Fruit fly (Drosophila melanogaster) whole organism, embryonic: ENCODE measurements around the gene mRpS33.
A peak's percentile ranks its signal among the peaks of the same experiment; 100 is the strongest.

Experiments
- Abd-B ChIP-seq: fragments of 200-800 bp; sonication (Bioruptor generic); optimal IDR thresholded peaks from 2 replicates; lab custom pipeline; 2018; ENCODE audit warnings: missing biosample characterization, mild to moderate bottlenecking, missing genetic modification characterization, moderate library complexity
- Adf1 ChIP-seq: fragments of 200-800 bp; sonication (Bioruptor generic); IDR thresholded peaks from 2 replicates; pipeline ENCODE4 v1.3.6; 2022; ENCODE audit warnings: missing biosample characterization, missing genetic modification characterization
- C15 ChIP-seq: fragments of 200-800 bp; sonication (Bioruptor generic); IDR thresholded peaks from 3 replicates; pipeline ENCODE4 v1.3.6; 2022; ENCODE audit warnings: missing biosample characterization, missing genetic modification characterization
- CG10267 ChIP-seq: fragments of 200-800 bp; sonication (Bioruptor generic); optimal IDR thresholded peaks from 2 replicates; lab custom pipeline; 2018; ENCODE audit warnings: missing biosample characterization, mild to moderate bottlenecking, missing genetic modification characterization, moderate library complexity
- CG10543 ChIP-seq: fragments of 200-800 bp; sonication (Bioruptor generic); optimal IDR thresholded peaks from 3 replicates; lab custom pipeline; 2017; ENCODE audit warnings: missing biosample characterization, mild to moderate bottlenecking, missing genetic modification characterization, moderate library complexity
- CG10565 ChIP-seq: fragments of 200-800 bp; sonication (Bioruptor generic); optimal IDR thresholded peaks from 3 replicates; lab custom pipeline; 2016; ENCODE audit warnings: missing biosample characterization, mild to moderate bottlenecking, missing genetic modification characterization
- CG11695 ChIP-seq: fragments of 200-800 bp; sonication (Bioruptor generic); IDR thresholded peaks from 3 replicates; pipeline ENCODE4 v1.3.6; 2022; ENCODE audit warnings: missing biosample characterization, missing genetic modification characterization
- CG12659 ChIP-seq: fragments of 200-800 bp; sonication (Bioruptor generic); optimal IDR thresholded peaks from 3 replicates; lab custom pipeline; 2017; ENCODE audit warnings: mild to moderate bottlenecking, missing biosample characterization, missing genetic modification reagents, missing genetic modification characterization
- CG13123 ChIP-seq: fragments of 200-800 bp; sonication (Bioruptor generic); optimal IDR thresholded peaks from 2 replicates; lab custom pipeline; 2016; ENCODE audit warnings: missing biosample characterization, missing genetic modification characterization
- CG14014 ChIP-seq: fragments of 200-800 bp; sonication (Bioruptor generic); IDR thresholded peaks from 2 replicates; pipeline ENCODE4 v1.3.6; 2022; ENCODE audit warnings: missing biosample characterization, missing genetic modification characterization
- CG14050 ChIP-seq: fragments of 200-800 bp; sonication (Bioruptor generic); IDR thresholded peaks from 3 replicates; pipeline ENCODE4 v1.3.6; 2022; ENCODE audit warnings: missing biosample characterization, missing genetic modification characterization
- CG1603 ChIP-seq: fragments of 200-800 bp; sonication (Bioruptor generic); optimal IDR thresholded peaks from 2 replicates; lab custom pipeline; 2019; ENCODE audit warnings: missing biosample characterization, mild to moderate bottlenecking, missing genetic modification characterization, moderate library complexity
- CG16813 ChIP-seq: fragments of 200-800 bp; sonication (Bioruptor generic); IDR thresholded peaks from 3 replicates; pipeline ENCODE4 v1.3.6; 2022; ENCODE audit warnings: missing biosample characterization, missing genetic modification characterization; ENCODE audit not compliant: partially characterized antibody
- CG17359 ChIP-seq: fragments of 200-800 bp; sonication (Bioruptor generic); optimal IDR thresholded peaks from 3 replicates; lab custom pipeline; 2018; ENCODE audit warnings: missing biosample characterization, mild to moderate bottlenecking, missing genetic modification characterization, moderate library complexity
- CG18476 ChIP-seq: fragments of 200-800 bp; sonication (Bioruptor generic); optimal IDR thresholded peaks from 2 replicates; lab custom pipeline; 2016; ENCODE audit warnings: missing biosample characterization, mild to moderate bottlenecking, missing genetic modification characterization
- CG30020 ChIP-seq: fragments of 200-800 bp; optimal IDR thresholded peaks from 2 replicates; lab custom pipeline; 2019; ENCODE audit warnings: missing biosample characterization, mild to moderate bottlenecking, missing genetic modification characterization, moderate library complexity
- CG31365 ChIP-seq: fragments of 200-800 bp; sonication (Bioruptor generic); optimal IDR thresholded peaks from 2 replicates; lab custom pipeline; 2018; ENCODE audit warnings: missing biosample characterization, mild to moderate bottlenecking, missing genetic modification characterization
- CG31388 ChIP-seq: fragments of 200-800 bp; sonication (Bioruptor generic); optimal IDR thresholded peaks from 2 replicates; lab custom pipeline; 2016; ENCODE audit warnings: missing biosample characterization, missing genetic modification characterization
- CG5953 ChIP-seq: fragments of 200-800 bp; sonication (Bioruptor generic); IDR thresholded peaks from 2 replicates; pipeline ENCODE4 v1.3.6; 2022; ENCODE audit warnings: missing biosample characterization, missing genetic modification characterization
- CG7839 ChIP-seq: fragments of 200-800 bp; sonication (Bioruptor generic); optimal IDR thresholded peaks from 3 replicates; lab custom pipeline; 2018; ENCODE audit warnings: missing biosample characterization, mild to moderate bottlenecking, missing genetic modification characterization, moderate library complexity
- CG9609 ChIP-seq: fragments of 200-800 bp; sonication (Bioruptor generic); optimal IDR thresholded peaks from 3 replicates; lab custom pipeline; 2016; ENCODE audit warnings: missing biosample characterization, missing genetic modification characterization
- CG9797 ChIP-seq: fragments of 200-800 bp; sonication (Bioruptor generic); optimal IDR thresholded peaks from 3 replicates; lab custom pipeline; 2018; ENCODE audit warnings: missing biosample characterization, mild to moderate bottlenecking, missing genetic modification characterization
- CoRest ChIP-seq: fragments of 200-800 bp; sonication (Bioruptor generic); optimal IDR thresholded peaks from 3 replicates; lab custom pipeline; 2018; ENCODE audit warnings: missing biosample characterization, mild to moderate bottlenecking, missing genetic modification characterization, moderate library complexity
- Fer1 ChIP-seq: fragments of 200-800 bp; sonication (Bioruptor generic); optimal IDR thresholded peaks from 2 replicates; lab custom pipeline; 2017; ENCODE audit warnings: missing biosample characterization, mild to moderate bottlenecking, missing genetic modification characterization
- HHEX ChIP-seq: fragments of 200-800 bp; sonication (Bioruptor generic); optimal IDR thresholded peaks from 3 replicates; lab custom pipeline; 2017; ENCODE audit warnings: missing biosample characterization, mild to moderate bottlenecking, missing genetic modification characterization, missing genetic modification reagents
- Hmr ChIP-seq: fragments of 200-800 bp; sonication (Bioruptor generic); optimal IDR thresholded peaks from 3 replicates; lab custom pipeline; 2017; ENCODE audit warnings: mild to moderate bottlenecking, missing biosample characterization, missing genetic modification reagents, missing genetic modification characterization
- Hr78 ChIP-seq, 2 experiments: fragments of 200-800 bp in 1 of 2; fragments of >200 bp in 1 of 2; sonication (Bioruptor generic) in 1 of 2; optimal IDR thresholded peaks; 2 replicates each; lab custom pipeline; 2017 to 2019; ENCODE audit warnings: missing biosample characterization in 2 of 2, missing genetic modification characterization in 2 of 2, mild to moderate bottlenecking in 1 of 2, moderate library complexity in 1 of 2
- Mrtf ChIP-seq: fragments of 200-800 bp; sonication (Bioruptor generic); IDR thresholded peaks from 3 replicates; pipeline ENCODE4 v1.3.6; 2022; ENCODE audit warnings: missing biosample characterization, missing genetic modification characterization
- PHDP ChIP-seq: fragments of 200-800 bp; sonication (Bioruptor generic); optimal IDR thresholded peaks from 3 replicates; lab custom pipeline; 2018; ENCODE audit warnings: missing biosample characterization, mild to moderate bottlenecking, missing genetic modification characterization, moderate library complexity
- Scr ChIP-seq: fragments of 200-800 bp; sonication (Bioruptor generic); IDR thresholded peaks from 2 replicates; pipeline ENCODE4 v1.3.6; 2022; ENCODE audit warnings: missing biosample characterization, missing genetic modification characterization; ENCODE audit not compliant: partially characterized antibody
- Tbp ChIP-seq: fragments of >200 bp; optimal IDR thresholded peaks from 2 replicates; lab custom pipeline; 2018; ENCODE audit warnings: missing biosample characterization, missing genetic modification characterization
- amos ChIP-seq: fragments of 200-800 bp; sonication (Bioruptor generic); IDR thresholded peaks from 2 replicates; pipeline ENCODE4 v1.3.6; 2022; ENCODE audit warnings: missing biosample characterization, missing genetic modification characterization; ENCODE audit not compliant: partially characterized antibody
- ara ChIP-seq: fragments of 200-800 bp; sonication (Bioruptor generic); IDR thresholded peaks from 2 replicates; pipeline ENCODE4 v1.3.6; 2022; ENCODE audit warnings: missing biosample characterization, missing genetic modification characterization
- cg ChIP-seq: fragments of 200-800 bp; sonication (Bioruptor generic); optimal IDR thresholded peaks from 3 replicates; lab custom pipeline; 2019; ENCODE audit warnings: missing biosample characterization, mild to moderate bottlenecking, missing genetic modification characterization, moderate library complexity
- da ChIP-seq: fragments of 200-800 bp; sonication (Bioruptor generic); optimal IDR thresholded peaks from 2 replicates; lab custom pipeline; 2016; ENCODE audit warnings: missing biosample characterization, missing genetic modification characterization
- dan ChIP-seq: fragments of 200-800 bp; sonication (Bioruptor generic); IDR thresholded peaks from 2 replicates; pipeline ENCODE4 v1.3.6; 2022; ENCODE audit warnings: missing biosample characterization, missing genetic modification characterization
- dysf ChIP-seq: fragments of 200-800 bp; sonication (Bioruptor generic); IDR thresholded peaks from 3 replicates; pipeline ENCODE4 v1.3.6; 2022; ENCODE audit warnings: missing biosample characterization, missing genetic modification characterization
- esg ChIP-seq: fragments of 200-800 bp; sonication (Bioruptor generic); conservative IDR thresholded peaks from 2 replicates; pipeline ENCODE4 v1.3.6; 2022; ENCODE audit warnings: missing biosample characterization, missing genetic modification characterization
- gem ChIP-seq: fragments of 200-800 bp; sonication (Bioruptor generic); optimal IDR thresholded peaks from 2 replicates; lab custom pipeline; 2019; ENCODE audit warnings: missing biosample characterization, mild to moderate bottlenecking, missing genetic modification characterization, moderate library complexity
- lov ChIP-seq, 2 experiments: fragments of 200-800 bp in 1 of 2; fragments of >200 bp in 1 of 2; sonication (Bioruptor generic) in 1 of 2; IDR thresholded peaks in 1 of 2; optimal IDR thresholded peaks in 1 of 2; 2 replicates in 1 of 2; 3 replicates in 1 of 2; pipeline versions ENCODE4 v1.3.6 to Lab custom; 2017 to 2022; ENCODE audit warnings: missing biosample characterization in 1 of 2, missing genetic modification characterization in 1 of 2
- maf-S ChIP-seq: fragments of 200-800 bp; sonication (Bioruptor generic); optimal IDR thresholded peaks from 2 replicates; lab custom pipeline; 2016; ENCODE audit warnings: missing biosample characterization, missing genetic modification characterization
- org-1 ChIP-seq: fragments of 200-800 bp; sonication (Bioruptor generic); optimal IDR thresholded peaks from 2 replicates; lab custom pipeline; 2017; ENCODE audit warnings: missing biosample characterization, missing genetic modification characterization
- rib ChIP-seq: fragments of 200-800 bp; sonication (Bioruptor generic); IDR thresholded peaks from 2 replicates; pipeline ENCODE4 v1.3.6; 2022; ENCODE audit warnings: missing biosample characterization, missing genetic modification characterization
- run ChIP-seq: fragments of 200-800 bp; sonication (Bioruptor generic); optimal IDR thresholded peaks from 3 replicates; lab custom pipeline; 2018; ENCODE audit warnings: missing biosample characterization, mild to moderate bottlenecking, missing genetic modification characterization
- toy ChIP-seq: fragments of 200-800 bp; sonication (Bioruptor generic); IDR thresholded peaks from 2 replicates; pipeline ENCODE4 v1.3.6; 2022; ENCODE audit warnings: missing biosample characterization, missing genetic modification characterization
- yki ChIP-seq: fragments of >200 bp; optimal IDR thresholded peaks from 3 replicates; lab custom pipeline; 2018

mRpS33 gene

dm6 chr3R:16449187-16449973, 13.0 kb upstream of the mRpS33 start (continued):
- TF ChIP-seq CG11695 (GFP tag; lab: Robert Waterston, UW) (peak; percentile 79), CG14014 (GFP tag; lab: Robert Waterston, UW) (peak; percentile 89), CG10565 (GFP tag; lab: Kevin White, UChicago) (peak; percentile 74), CG7839 (peak; percentile 96), CG14050 (GFP tag; lab: Robert Waterston, UW) (peak; percentile 87), Fer1 (GFP tag; lab: Kevin White, UChicago) (peak; percentile 45), CG30020 (tag; lab: Kevin White, UChicago) (peak; percentile 76), CG31365 (tag; lab: Kevin White, UChicago) (peak; percentile 75), Mrtf (GFP tag; lab: Robert Waterston, UW) (peak; percentile 95), HHEX (peak; percentile 90), CG31388 (GFP tag; lab: Kevin White, UChicago) (peak; percentile 87), lov (optimal IDR thresholded peaks at IDR 0.05; lab: Kevin White, UChicago) (no peak), lov (GFP tag; IDR thresholded peaks at IDR 0.05; lab: Robert Waterston, UW) (peak; percentile 95), Hmr (GFP tag; lab: Kevin White, UChicago) (peak; percentile 19), amos (GFP tag; lab: Robert Waterston, UW) (peak; percentile 51; the same call in 1 of the 2 replicates), yki (lab: Kevin White, UChicago) (peak; percentile 56), gem (peak; percentile 96), CG18476 (peak; percentile 85), PHDP (tag; lab: Kevin White, UChicago) (peak; percentile 90), CG10543 (peak; percentile 73), CG5953 (GFP tag; lab: Robert Waterston, UW) (peak; percentile 92), Scr (GFP tag; lab: Robert Waterston, UW) (0 out of 2 replicates have a peak, but pooled peaks have one; percentile 15), CoRest (tag; lab: Kevin White, UChicago) (peak; percentile 95), CG13123 (GFP tag; lab: Kevin White, UChicago) (peak; percentile 66)
- TF ChIP-seq, all 482 proteins: peak for 437

DNA sequence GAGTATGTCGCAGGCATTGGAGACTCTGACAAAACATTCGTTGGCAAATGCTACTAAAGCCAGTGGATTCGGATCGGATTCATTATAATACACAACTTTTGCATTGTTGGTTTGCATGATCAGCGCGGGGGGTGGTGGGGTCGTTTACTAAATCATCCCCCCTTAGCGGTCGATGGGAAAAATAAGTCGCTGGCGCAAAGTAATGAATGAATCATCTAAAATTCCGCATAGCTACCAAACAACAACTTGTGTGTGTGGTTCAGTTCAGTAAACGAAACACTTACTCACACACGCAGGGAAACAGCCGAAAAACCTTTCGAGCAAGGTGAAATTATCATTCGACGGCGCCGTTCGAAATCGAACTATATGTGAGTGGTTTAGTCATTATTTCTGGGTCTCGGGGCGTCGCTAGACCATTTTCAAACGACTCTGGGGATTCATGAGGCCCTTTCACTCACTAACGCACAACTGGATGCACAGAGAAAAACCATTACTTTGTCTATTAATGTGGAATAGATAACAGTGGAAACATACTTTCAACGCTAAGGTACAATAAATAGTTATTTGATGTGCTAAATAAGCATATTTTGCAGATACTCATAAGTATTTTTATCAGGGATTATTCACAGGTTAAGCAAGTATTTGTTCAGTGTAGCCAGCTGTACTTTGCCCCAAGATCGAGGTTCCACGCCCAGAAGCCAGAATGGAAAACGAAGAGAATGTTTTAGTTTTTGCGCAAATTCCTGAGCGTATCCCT, 12.2 kb upstream of the mRpS33 start:
- TF ChIP-seq ara (GFP tag; lab: Robert Waterston, UW) (peak; percentile 93), dysf (GFP tag; lab: Robert Waterston, UW) (peak; percentile 76), CG16813 (GFP tag; lab: Robert Waterston, UW) (no peak), rib (GFP tag; lab: Robert Waterston, UW) (peak; percentile 27; the same call in 1 of the 2 replicates), CG1603 (tag; lab: Kevin White, UChicago) (peak; percentile 97), CG10267 (peak; percentile 49), esg (GFP tag; lab: Robert Waterston, UW) (peak; percentile 80), run (peak; percentile 35), CG17359 (tag; lab: Kevin White, UChicago) (peak; percentile 85), maf-S (peak; percentile 30), CG9609 (GFP tag; lab: Kevin White, UChicago) (peak; percentile 82), dan (GFP tag; lab: Robert Waterston, UW) (peak; percentile 52; the same call in 1 of the 2 replicates), toy (GFP tag; lab: Robert Waterston, UW) (peak; percentile 65), Adf1 (GFP tag; lab: Robert Waterston, UW) (no peak), CG12659 (GFP tag; lab: Kevin White, UChicago) (peak; percentile 51), Hr78 (GFP tag; optimal IDR thresholded peaks at IDR 0.05; lab: Kevin White, UChicago) (peak in 1 of 2 experiments; percentile 60), da (peak; percentile 50), CG9797 (GFP tag; lab: Kevin White, UChicago) (no peak), org-1 (no peak), C15 (peak; percentile 52; the same call in 1 of the 3 replicates), Abd-B (GFP tag; lab: Kevin White, UChicago) (peak; percentile 42), cg (GFP tag; lab: Kevin White, UChicago) (peak; percentile 39), Tbp (no peak), lov (optimal IDR thresholded peaks at IDR 0.05; lab: Kevin White, UChicago) (no peak), lov (GFP tag; IDR thresholded peaks at IDR 0.05; lab: Robert Waterston, UW) (peak; percentile 84)
